Fruit fly (Drosophila melanogaster): ENCODE measurements around the gene CG15563.

- TF ChIP-seq pho (GFP tag; optimal IDR thresholded peaks at IDR 0.05) (no peak), CG3838 (GFP tag; optimal IDR thresholded peaks at IDR 0.05) (no peak), luna (GFP tag; optimal IDR thresholded peaks at IDR 0.05) (no peak), chn (GFP tag; optimal IDR thresholded peaks at IDR 0.05) (no peak), Pdp1 (GFP tag; optimal IDR thresholded peaks at IDR 0.05) (no peak), lmd (GFP tag; IDR thresholded peaks at IDR 0.05) (no peak), CG6272 (GFP tag; IDR thresholded peaks at IDR 0.05) (no peak), CG7928 (GFP tag; optimal IDR thresholded peaks at IDR 0.05) (no peak), grn (GFP tag; optimal IDR thresholded peaks at IDR 0.05) (peak; percentile 69), CG4404 (GFP tag; IDR thresholded peaks at IDR 0.05) (no peak), tgo (GFP tag; IDR thresholded peaks at IDR 0.05) (no peak), CG34224 (GFP tag; IDR thresholded peaks at IDR 0.05; ENCODE audit: partially characterized antibody) (no peak), pan (optimal IDR thresholded peaks at IDR 0.05) (no peak), pan (GFP tag; optimal IDR thresholded peaks at IDR 0.05 in 1 of 2, IDR thresholded peaks at IDR 0.05 in 1 of 2) (peak in 1 of 2 experiments; percentile 7)
Observed at dm6 chr3R:31196731-31197130, 35.4 kb downstream of the CG15563 start, which contains the start of gene CG1544.

Measured in whole organism, embryonic.